Worm (Caenorhabditis elegans) whole organism, mixed stage, embryonic: ENCODE data around the gene C35C5.10.

Experiments used
- ceh-43 ChIP-seq: fragments of 200-800 bp; sonication (Bioruptor generic); optimal IDR thresholded peaks from 2 replicates; lab custom pipeline; 2018; ENCODE audit warnings: mild to moderate bottlenecking, missing genetic modification characterization, moderate library complexity, missing compliant biosample characterization
- hlh-1 ChIP-seq: fragments of 150-350 bp; optimal IDR thresholded peaks from 2 replicates; lab custom pipeline; 2014; ENCODE audit warnings: missing biosample characterization, missing genetic modification reagents, missing genetic modification characterization
- lin-13 ChIP-seq: fragments of 150-350 bp; optimal IDR thresholded peaks from 2 replicates; lab custom pipeline; 2014; ENCODE audit warnings: missing biosample characterization, missing genetic modification characterization
- lsy-2 ChIP-seq: fragments of 150-350 bp; optimal IDR thresholded peaks from 2 replicates; lab custom pipeline; 2014; ENCODE audit warnings: missing biosample characterization, missing genetic modification characterization
- mab-5 ChIP-seq: fragments of 150-350 bp; optimal IDR thresholded peaks from 2 replicates; lab custom pipeline; 2014; ENCODE audit warnings: missing biosample characterization, missing genetic modification characterization
- nhr-2 ChIP-seq: fragments of 150-350 bp; optimal IDR thresholded peaks from 2 replicates; lab custom pipeline; 2014; ENCODE audit warnings: missing biosample characterization, missing genetic modification characterization
- nhr-28 ChIP-seq: fragments of 150-350 bp; optimal IDR thresholded peaks from 2 replicates; lab custom pipeline; 2014; ENCODE audit warnings: missing biosample characterization, missing genetic modification characterization
- nhr-76 ChIP-seq: sonication (generic microtip); optimal IDR thresholded peaks from 2 replicates; lab custom pipeline; 2017; ENCODE audit warnings: missing biosample characterization, missing genetic modification characterization
- pha-4 ChIP-seq: fragments of 150-350 bp; optimal IDR thresholded peaks from 2 replicates; lab custom pipeline; 2018; ENCODE audit warnings: missing biosample characterization, missing genetic modification reagents, missing genetic modification characterization
- snpc-4 ChIP-seq: fragments of 150-350 bp; optimal IDR thresholded peaks from 2 replicates; lab custom pipeline; 2014; ENCODE audit warnings: missing biosample characterization, missing genetic modification characterization
- unc-39 ChIP-seq: fragments of 150-350 bp; optimal IDR thresholded peaks from 2 replicates; lab custom pipeline; 2014; ENCODE audit warnings: missing biosample characterization, missing genetic modification characterization
- ztf-11 ChIP-seq: fragments of 150-350 bp; optimal IDR thresholded peaks from 2 replicates; lab custom pipeline; 2014; ENCODE audit warnings: missing biosample characterization, missing genetic modification characterization

DNA sequence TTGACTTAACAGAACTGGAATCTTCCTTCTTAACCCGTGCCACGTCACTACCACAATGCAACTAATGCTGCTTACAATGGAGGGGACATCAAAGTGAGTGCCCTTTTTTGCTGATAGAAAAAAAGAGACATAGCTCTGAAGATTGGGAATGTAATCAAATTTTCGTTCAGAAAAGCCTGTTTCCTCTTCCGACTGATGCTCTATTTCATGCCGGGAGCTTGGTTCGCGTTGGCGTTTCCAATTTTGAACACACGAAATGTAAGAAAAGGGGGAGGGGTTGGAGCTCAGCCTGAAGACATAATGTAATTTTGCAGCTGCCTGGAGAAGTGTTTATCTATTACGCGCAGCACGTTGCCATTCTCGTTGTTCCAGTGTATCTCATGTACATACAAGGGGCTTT, 2.1 kb downstream of the C35C5.10 start:
- no peak for TF ChIP-seq nhr-76 (tag; lab: Kevin White, UChicago)
- TF ChIP-seq hlh-1 (tag; lab: Kevin White, UChicago), result no peak
- TF ChIP-seq ztf-11 (tag; lab: Kevin White, UChicago), result no peak
- no peak for TF ChIP-seq unc-39
- TF ChIP-seq ceh-43 (GFP tag; lab: Kevin White, UChicago), result no peak
- TF ChIP-seq snpc-4 (tag; lab: Kevin White, UChicago), result no peak
- TF ChIP-seq pha-4 (tag; lab: Kevin White, UChicago), result no peak
- no peak for TF ChIP-seq mab-5 (tag; lab: Kevin White, UChicago)
- no peak for TF ChIP-seq lin-13 (tag; lab: Kevin White, UChicago)
- no peak for TF ChIP-seq nhr-2 (tag; lab: Kevin White, UChicago)
- TF ChIP-seq nhr-28 (tag; lab: Kevin White, UChicago), result no peak
- no peak for TF ChIP-seq lsy-2
